Worm (Caenorhabditis elegans): Measurements from ENCODE around the gene unc-69.

The unc-69 gene

DNA sequence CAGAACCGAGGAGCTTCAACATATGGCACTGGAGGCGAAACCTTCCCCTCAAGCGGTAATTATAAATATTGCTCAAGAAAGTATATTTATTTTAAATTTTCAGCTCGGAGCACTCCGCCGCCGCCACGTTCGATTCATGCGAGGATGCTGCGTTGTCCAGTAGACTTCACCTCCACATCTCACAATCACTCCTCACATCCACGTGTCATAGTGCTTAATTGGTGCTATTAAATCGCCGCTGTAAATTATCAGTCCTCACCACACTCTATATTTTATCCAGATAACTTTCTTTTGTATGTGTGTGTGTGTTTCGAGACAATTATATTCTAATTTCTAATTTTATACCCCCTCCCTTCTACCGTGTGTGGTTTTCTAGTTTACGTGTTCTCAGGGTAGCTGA, 35.9 kb downstream of the unc-69 start:
- TF ChIP-seq lin-11 (tag; optimal IDR thresholded peaks at IDR 0.05), result no peak

- TF ChIP-seq pha-4 (tag; optimal IDR thresholded peaks at IDR 0.05) (no peak), fkh-10 (GFP tag; optimal IDR thresholded peaks at IDR 0.05) (no peak)
Observed at ce11 chrIII:10355382-10355781, 36.6 kb downstream of the unc-69 start, which contains the start of gene spp-1. spp-1 (minus strand) TSS chrIII:10355668.

DNA sequence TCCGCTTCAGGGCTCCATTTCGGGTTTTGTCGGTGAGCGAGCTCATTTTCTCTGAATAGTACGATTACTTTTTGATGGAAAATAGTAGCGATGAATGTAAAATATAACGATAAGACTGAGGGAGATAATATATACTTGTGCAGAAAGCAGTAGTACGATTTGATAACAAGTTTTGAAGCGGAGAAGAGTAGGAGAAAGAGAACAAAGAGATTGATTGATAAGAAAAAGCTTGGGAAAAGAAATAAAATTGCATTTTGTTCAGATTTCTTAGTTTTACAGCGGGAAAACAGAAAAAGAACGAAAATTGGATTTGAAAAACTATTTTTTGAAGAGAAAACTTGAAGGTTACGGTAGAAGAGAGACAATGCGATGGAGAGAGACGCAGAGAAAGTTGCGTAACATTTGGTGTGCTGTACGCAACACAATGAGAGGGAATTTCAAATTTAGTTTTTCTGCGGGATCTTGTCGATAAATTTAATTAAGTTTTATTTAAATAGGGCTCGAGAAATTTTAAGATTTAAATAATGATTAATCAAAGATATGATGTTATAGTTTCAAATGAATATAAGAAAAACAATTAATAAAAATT, 39.0 kb downstream of the unc-69 start, which contains the start of gene umps-1:
umps-1 (minus strand) TSS at position 51 of the 589 bp plus-strand sequence.
- peak; percentile 5 for TF ChIP-seq elt-2 (tag; optimal IDR thresholded peaks at IDR 0.05)
- no peak for TF ChIP-seq ceh-22 (tag; optimal IDR thresholded peaks at IDR 0.05)

DNA sequence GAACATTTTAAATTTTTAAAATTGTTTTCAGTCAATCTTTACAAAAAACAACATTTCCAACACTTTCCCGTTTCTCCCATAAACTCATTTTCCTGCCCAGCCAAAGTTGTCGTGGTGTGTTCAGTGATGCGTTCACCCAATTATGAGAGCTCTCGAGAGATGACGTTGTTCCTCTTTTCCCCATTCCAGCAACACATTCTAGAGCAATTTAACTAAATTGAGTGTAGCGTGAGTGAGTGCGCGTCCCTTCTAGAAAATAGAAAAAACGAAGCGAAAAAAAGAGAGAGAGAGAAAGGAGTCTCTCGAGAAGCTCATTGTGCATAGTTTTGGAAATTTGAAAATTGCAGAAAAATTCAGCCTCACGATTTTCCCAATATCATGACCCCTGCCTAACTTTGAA, 40.0 kb downstream of the unc-69 start:
- TF ChIP-seq nhr-11 (tag; optimal IDR thresholded peaks at IDR 0.05) (no peak), unc-42 (tag; optimal IDR thresholded peaks at IDR 0.05) (peak; percentile 21), pqm-1 (tag; optimal IDR thresholded peaks at IDR 0.05) (no peak)

ce11 chrIII:10359916-10360315, 41.2 kb downstream of the unc-69 start:
- TF ChIP-seq pat-9 (tag; optimal IDR thresholded peaks at IDR 0.05) (no peak), ceh-2 (tag; optimal IDR thresholded peaks at IDR 0.05) (no peak), hlh-6 (tag; optimal IDR thresholded peaks at IDR 0.05) (no peak), fax-1 (tag; optimal IDR thresholded peaks at IDR 0.05) (no peak), madf-2 (tag; optimal IDR thresholded peaks at IDR 0.05) (no peak)

DNA sequence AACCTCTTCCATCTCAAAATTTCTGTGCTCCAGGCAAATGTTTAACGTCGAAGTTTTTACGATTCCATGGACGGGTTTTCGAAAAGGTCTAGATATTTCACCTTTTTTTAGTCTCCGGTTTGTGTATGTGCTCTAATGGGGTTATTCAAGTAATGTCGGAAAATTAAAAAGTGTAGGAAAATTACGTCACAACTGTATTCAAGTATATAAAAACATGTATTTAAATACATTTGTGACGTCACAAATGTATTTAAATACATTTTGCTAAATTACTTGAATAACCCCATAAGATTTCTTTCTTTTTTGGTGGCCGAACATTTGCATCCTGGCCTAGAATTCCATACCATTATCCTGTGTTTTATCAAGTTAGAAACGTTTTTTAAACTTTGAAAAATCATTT, 42.7 kb downstream of the unc-69 start:
- TF ChIP-seq pha-2 (tag; optimal IDR thresholded peaks at IDR 0.05) (no peak), tbx-7 (tag; optimal IDR thresholded peaks at IDR 0.05) (no peak), fkh-10 (GFP tag; optimal IDR thresholded peaks at IDR 0.05) (no peak), pag-3 (tag; optimal IDR thresholded peaks at IDR 0.05; ENCODE audit: borderline replicate concordance) (no peak), hlh-13 (GFP tag; optimal IDR thresholded peaks at IDR 0.05) (no peak), unc-3 (GFP tag; conservative IDR thresholded peaks at IDR 0.05) (no peak), unc-3 (tag; optimal IDR thresholded peaks at IDR 0.05) (no peak), ceh-2 (tag; optimal IDR thresholded peaks at IDR 0.05) (no peak), syd-9 (tag; optimal IDR thresholded peaks at IDR 0.05) (no peak), gmeb-2 (tag; optimal IDR thresholded peaks at IDR 0.05) (no peak), unc-55 (GFP tag; optimal IDR thresholded peaks at IDR 0.05) (no peak), ceh-48 (tag; optimal IDR thresholded peaks at IDR 0.05) (no peak), npax-4 (tag; optimal IDR thresholded peaks at IDR 0.05) (no peak), nfya-1 (tag; optimal IDR thresholded peaks at IDR 0.05) (no peak)

- TF ChIP-seq hlh-30 (tag; optimal IDR thresholded peaks at IDR 0.05; ENCODE audit: insufficient read depth) (no peak), ceh-9 (tag; optimal IDR thresholded peaks at IDR 0.05) (no peak), madf-2 (tag; optimal IDR thresholded peaks at IDR 0.05) (no peak), nhr-11 (tag; optimal IDR thresholded peaks at IDR 0.05) (no peak), pqm-1 (tag; optimal IDR thresholded peaks at IDR 0.05) (no peak), mec-3 (tag; optimal IDR thresholded peaks at IDR 0.05; ENCODE audit: borderline replicate concordance) (no peak), C08G9.2 (tag; optimal IDR thresholded peaks at IDR 0.05) (no peak), ceh-24 (tag; optimal IDR thresholded peaks at IDR 0.05) (no peak)
Observed at ce11 chrIII:10362920-10363319, 44.2 kb downstream of the unc-69 start.
